Worm (Caenorhabditis elegans) whole organism, L3 larva: Measurements from ENCODE around the gene ech-9.
A peak's percentile ranks its signal among the peaks of the same experiment; 100 is the strongest.

Experiments used
- R02D3.7 ChIP-seq: fragments of 150-350 bp; optimal IDR thresholded peaks from 2 replicates; lab custom pipeline; 2014; ENCODE audit warnings: missing biosample characterization, missing genetic modification characterization
- aly-2 ChIP-seq: fragments of 150-350 bp; optimal IDR thresholded peaks from 2 replicates; lab custom pipeline; 2014; ENCODE audit warnings: missing biosample characterization, missing genetic modification characterization
- ama-1 ChIP-seq: fragments of 150-350 bp; optimal IDR thresholded peaks from 2 replicates; lab custom pipeline; 2018
- ceh-16 ChIP-seq: sonication (generic microtip); optimal IDR thresholded peaks from 2 replicates; lab custom pipeline; 2017; ENCODE audit warnings: missing biosample characterization, missing genetic modification characterization
- ceh-28 ChIP-seq: fragments of 150-350 bp; optimal IDR thresholded peaks from 2 replicates; lab custom pipeline; 2014; ENCODE audit warnings: missing biosample characterization, missing genetic modification reagents, missing genetic modification characterization
- ceh-82 ChIP-seq: fragments of 150-350 bp; optimal IDR thresholded peaks from 2 replicates; lab custom pipeline; 2014; ENCODE audit warnings: missing biosample characterization, missing genetic modification characterization
- ceh-9 ChIP-seq: sonication (generic microtip); optimal IDR thresholded peaks from 2 replicates; lab custom pipeline; 2018; ENCODE audit warnings: missing biosample characterization, missing genetic modification characterization
- daf-12 ChIP-seq: fragments of 150-350 bp; optimal IDR thresholded peaks from 2 replicates; lab custom pipeline; 2014; ENCODE audit warnings: missing biosample characterization, missing genetic modification reagents, missing genetic modification characterization
- egl-5 ChIP-seq: fragments of 150-350 bp; optimal IDR thresholded peaks from 2 replicates; lab custom pipeline; 2017; ENCODE audit warnings: missing biosample characterization, missing genetic modification reagents, missing genetic modification characterization, inconsistent platforms
- elt-1 ChIP-seq: fragments of 150-350 bp; optimal IDR thresholded peaks from 2 replicates; lab custom pipeline; 2014; ENCODE audit warnings: missing biosample characterization, missing genetic modification characterization
- elt-2 ChIP-seq: sonication (generic microtip); optimal IDR thresholded peaks from 2 replicates; lab custom pipeline; 2016; ENCODE audit warnings: missing genetic modification reagents, mild to moderate bottlenecking, missing genetic modification characterization, missing compliant biosample characterization
- fkh-10 ChIP-seq: sonication (generic microtip); optimal IDR thresholded peaks from 2 replicates; lab custom pipeline; 2017; ENCODE audit warnings: missing biosample characterization, missing genetic modification reagents, missing genetic modification characterization
- fos-1 ChIP-seq: fragments of 150-350 bp; optimal IDR thresholded peaks from 2 replicates; lab custom pipeline; 2014; ENCODE audit warnings: missing biosample characterization, missing genetic modification characterization
- jun-1 ChIP-seq: fragments of 150-350 bp; optimal IDR thresholded peaks from 2 replicates; lab custom pipeline; 2014; ENCODE audit warnings: missing biosample characterization, missing genetic modification reagents, missing genetic modification characterization
- lin-15B ChIP-seq: fragments of 150-350 bp; optimal IDR thresholded peaks from 2 replicates; lab custom pipeline; 2014; ENCODE audit warnings: missing biosample characterization, missing genetic modification characterization
- nfya-1 ChIP-seq: sonication (generic microtip); optimal IDR thresholded peaks from 2 replicates; lab custom pipeline; 2017; ENCODE audit warnings: missing genetic modification characterization, mild to moderate bottlenecking, missing compliant biosample characterization, antibody characterized with exemption, moderate library complexity; ENCODE audit not compliant: insufficient read depth
- nhr-12 ChIP-seq: fragments of 150-350 bp; optimal IDR thresholded peaks from 2 replicates; lab custom pipeline; 2014; ENCODE audit warnings: missing biosample characterization, missing genetic modification characterization
- nhr-237 ChIP-seq: fragments of 150-350 bp; optimal IDR thresholded peaks from 2 replicates; lab custom pipeline; 2014; ENCODE audit warnings: missing biosample characterization, missing genetic modification characterization
- nhr-67 ChIP-seq: fragments of 150-350 bp; optimal IDR thresholded peaks from 2 replicates; lab custom pipeline; 2014; ENCODE audit warnings: missing biosample characterization, missing genetic modification characterization
- nhr-76 ChIP-seq: fragments of 150-350 bp; sonication (generic microtip); optimal IDR thresholded peaks from 5 replicates; lab custom pipeline; 2014; ENCODE audit warnings: missing biosample characterization, missing genetic modification characterization
- nhr-77 ChIP-seq: fragments of 150-350 bp; optimal IDR thresholded peaks from 2 replicates; lab custom pipeline; 2014; ENCODE audit warnings: missing biosample characterization, missing genetic modification characterization
- pha-4 ChIP-seq: fragments of 150-350 bp; optimal IDR thresholded peaks from 2 replicates; lab custom pipeline; 2014; ENCODE audit warnings: missing biosample characterization, missing genetic modification reagents, missing genetic modification characterization
- sea-2 ChIP-seq: fragments of 150-350 bp; sonication (generic microtip); optimal IDR thresholded peaks from 4 replicates; lab custom pipeline; 2014; ENCODE audit warnings: missing biosample characterization, missing genetic modification reagents, missing genetic modification characterization
- skn-1 ChIP-seq: fragments of 150-350 bp; optimal IDR thresholded peaks from 2 replicates; lab custom pipeline; 2014; ENCODE audit warnings: missing biosample characterization, missing genetic modification characterization
- snpc-4 ChIP-seq: fragments of 150-350 bp; optimal IDR thresholded peaks from 2 replicates; lab custom pipeline; 2014; ENCODE audit warnings: missing biosample characterization, missing genetic modification characterization
- tbx-2 ChIP-seq: sonication (generic microtip); optimal IDR thresholded peaks from 2 replicates; lab custom pipeline; 2016; ENCODE audit warnings: mild to moderate bottlenecking, missing genetic modification characterization, missing compliant biosample characterization
- unc-62 ChIP-seq: fragments of 150-350 bp; sonication (generic microtip); optimal IDR thresholded peaks from 4 replicates; lab custom pipeline; 2014; ENCODE audit warnings: missing biosample characterization, missing genetic modification reagents, missing genetic modification characterization
- ztf-4 ChIP-seq: fragments of 150-350 bp; optimal IDR thresholded peaks from 2 replicates; lab custom pipeline; 2014; ENCODE audit warnings: missing biosample characterization, missing genetic modification characterization

Gene ech-9

DNA sequence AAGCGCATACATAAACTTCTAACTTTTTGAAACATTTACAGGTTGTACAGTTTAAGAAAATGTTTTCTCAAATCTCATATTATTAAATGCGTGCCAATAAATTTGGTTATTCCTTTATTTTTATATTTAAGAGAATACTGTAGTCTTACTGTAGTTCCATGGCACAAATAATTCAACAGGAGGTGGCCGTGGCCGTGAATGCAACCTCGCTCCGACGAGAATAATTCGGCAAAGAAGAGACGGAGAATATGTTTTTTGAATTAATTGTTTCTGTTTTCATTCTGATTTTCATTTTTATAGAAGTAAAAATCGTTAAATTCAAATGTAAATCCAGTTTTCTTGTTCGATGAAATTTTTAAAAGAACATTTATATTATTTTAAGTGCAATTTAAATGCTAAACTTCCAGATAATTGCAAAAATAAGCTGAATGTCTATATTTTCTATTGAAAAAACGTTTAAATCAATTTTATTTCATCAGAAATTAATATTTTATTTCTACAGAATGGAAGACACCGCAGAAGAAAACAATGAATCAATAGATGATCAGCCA lies 37.7 kb downstream of the ech-9 start, which contains the start of gene gon-4:
Gene gon-4, plus strand, starts transcription at position 501 of the 551 bp plus-strand sequence.
- TF ChIP-seq fos-1 (tag; lab: Kevin White, UChicago) (no peak), sea-2 (GFP tag; lab: Kevin White, UChicago) (no peak), lin-15B (peak; percentile 57), nfya-1 (no peak), nhr-237 (no peak), skn-1 (tag; lab: Kevin White, UChicago) (no peak), aly-2 (tag; lab: Kevin White, UChicago) (no peak), snpc-4 (tag; lab: Kevin White, UChicago) (peak; percentile 29)

- no peak for TF ChIP-seq sea-2 (GFP tag; lab: Kevin White, UChicago)
- TF ChIP-seq nhr-12 (tag; lab: Kevin White, UChicago) = no peak
- no peak for TF ChIP-seq tbx-2 (tag; lab: Kevin White, UChicago)
- no peak for TF ChIP-seq ceh-9
- TF ChIP-seq nhr-76 (tag; lab: Kevin White, UChicago) = no peak
- no peak for TF ChIP-seq R02D3.7
- TF ChIP-seq ceh-82 (tag; lab: Kevin White, UChicago) = no peak
- no peak for TF ChIP-seq nhr-77 (tag; lab: Kevin White, UChicago)
- no peak for TF ChIP-seq ceh-16 (tag; lab: Kevin White, UChicago)
- TF ChIP-seq snpc-4 (tag; lab: Kevin White, UChicago) = no peak
- no peak for TF ChIP-seq ceh-28 (tag; lab: Kevin White, UChicago)
- no peak for TF ChIP-seq unc-62 (GFP tag; lab: Kevin White, UChicago)
- TF ChIP-seq ama-1 (lab: Kevin White, UChicago) = no peak
These were observed 40.8 kb downstream of the ech-9 start, which contains the start of gene ptrg-1 for ce11 chrIV:10194345-10194744. TSS of gene ptrg-1 (minus strand) at chrIV:10194445.

- TF ChIP-seq daf-12 (tag; lab: Kevin White, UChicago) = no peak
- peak; percentile 84 for TF ChIP-seq fkh-10 (GFP tag; lab: Kevin White, UChicago)
These were observed 43.6 kb downstream of the ech-9 start for ce11 chrIV:10191498-10191897.

DNA sequence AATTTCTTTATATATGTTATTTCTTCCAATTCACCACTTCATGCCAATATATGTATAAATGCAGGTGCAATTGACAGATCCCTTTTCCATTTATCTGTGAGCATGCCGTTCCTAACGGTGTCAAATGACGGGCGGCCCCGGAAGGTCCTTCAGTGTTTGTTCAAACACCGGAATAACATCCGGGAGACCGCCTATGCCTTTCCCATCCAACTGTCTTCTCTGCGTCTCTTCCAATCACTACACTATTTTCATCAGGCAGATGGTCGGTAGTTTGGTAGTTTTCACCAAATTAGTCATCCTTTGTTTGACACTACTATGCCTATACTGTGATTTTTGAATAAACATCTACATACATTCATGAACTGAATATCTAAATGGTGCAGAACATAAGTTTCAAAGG lies 44.5 kb downstream of the ech-9 start:
- no peak for TF ChIP-seq ama-1 (lab: Kevin White, UChicago)
- no peak for TF ChIP-seq egl-5 (tag; lab: Kevin White, UChicago)
- TF ChIP-seq elt-1 = no peak
- TF ChIP-seq ztf-4 (tag; lab: Kevin White, UChicago) = no peak
- TF ChIP-seq elt-2 (tag; lab: Kevin White, UChicago) = no peak
- TF ChIP-seq pha-4 (tag; lab: Kevin White, UChicago) = no peak
- TF ChIP-seq jun-1 = no peak
- TF ChIP-seq ceh-28 (tag; lab: Kevin White, UChicago) = no peak

DNA sequence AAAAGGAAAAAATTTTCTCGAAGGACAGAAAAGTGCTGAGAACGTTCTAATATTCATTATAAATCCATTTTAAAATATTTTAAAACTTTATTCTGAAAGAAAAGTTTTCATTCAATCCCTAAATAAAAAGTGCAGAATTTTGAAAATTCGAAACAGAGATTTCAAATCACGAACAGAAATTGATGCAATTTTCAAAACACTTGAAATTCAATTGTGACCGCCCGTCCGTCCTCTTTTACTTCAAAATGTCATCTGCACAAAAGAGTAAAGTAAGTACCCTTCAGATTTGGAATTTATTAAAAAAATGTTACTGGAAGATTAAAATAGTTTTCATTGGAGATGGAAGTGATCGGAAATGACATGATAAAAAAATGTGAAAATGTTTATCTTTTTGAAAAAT lies 46.6 kb downstream of the ech-9 start:
- TF ChIP-seq nhr-67 (tag; lab: Kevin White, UChicago) (no peak), fkh-10 (GFP tag; lab: Kevin White, UChicago) (peak; percentile 62)
- TF ChIP-seq, all 47 proteins: peak for 1
